Fruit fly (Drosophila melanogaster): ENCODE measurements around the gene CG31997.

CG31997 gene

dm6 chr4:155977-156376 is at the start of gene CG31997:
Gene CG31997 (minus strand): TSS chr4:156060.
- TF ChIP-seq CG17801 (GFP tag; optimal IDR thresholded peaks at IDR 0.05; ENCODE audit: partially characterized antibody): no peak

dm6 chr4:193386-194334 is 37.8 kb upstream of the CG31997 start, which contains the start of gene Abcd1:
Gene Abcd1 (minus strand): TSS chr4:193829.
- TF ChIP-seq CG17801 (GFP tag; optimal IDR thresholded peaks at IDR 0.05; ENCODE audit: partially characterized antibody): peak; percentile 47

dm6 chr4:192540-192939 is 36.7 kb upstream of the CG31997 start:
- TF ChIP-seq CG17801 (GFP tag; optimal IDR thresholded peaks at IDR 0.05; ENCODE audit: partially characterized antibody): no peak

- TF ChIP-seq CG17801 (GFP tag; optimal IDR thresholded peaks at IDR 0.05; ENCODE audit: partially characterized antibody): no peak
Measured at dm6 chr4:183681-184080, 27.8 kb upstream of the CG31997 start.

dm6 chr4:181639-182038 is 25.8 kb upstream of the CG31997 start:
- no peak for TF ChIP-seq CG17801 (GFP tag; optimal IDR thresholded peaks at IDR 0.05; ENCODE audit: partially characterized antibody)

dm6 chr4:180780-181179 is 24.9 kb upstream of the CG31997 start:
- no peak for TF ChIP-seq CG17801 (GFP tag; optimal IDR thresholded peaks at IDR 0.05; ENCODE audit: partially characterized antibody)

- TF ChIP-seq CG17801 (GFP tag; optimal IDR thresholded peaks at IDR 0.05; ENCODE audit: partially characterized antibody): no peak
Measured at dm6 chr4:179920-180261, 24.0 kb upstream of the CG31997 start.

- TF ChIP-seq CG17801 (GFP tag; optimal IDR thresholded peaks at IDR 0.05; ENCODE audit: partially characterized antibody): peak; percentile 3
Measured at dm6 chr4:179062-179919, 23.4 kb upstream of the CG31997 start, which contains the start of gene Arl4. Gene Arl4 (minus strand): TSS chr4:179389.

dm6 chr4:175245-175644 is 19.4 kb upstream of the CG31997 start, which contains the start of gene CG33978:
Gene CG33978 (minus strand): TSS chr4:175639.
- no peak for TF ChIP-seq CG17801 (GFP tag; optimal IDR thresholded peaks at IDR 0.05; ENCODE audit: partially characterized antibody)

- no peak for TF ChIP-seq CG17801 (GFP tag; optimal IDR thresholded peaks at IDR 0.05; ENCODE audit: partially characterized antibody)
Measured at dm6 chr4:174526-174925, 18.7 kb upstream of the CG31997 start.

dm6 chr4:167515-167914 is 11.7 kb upstream of the CG31997 start:
- TF ChIP-seq CG17801 (GFP tag; optimal IDR thresholded peaks at IDR 0.05; ENCODE audit: partially characterized antibody): no peak

- TF ChIP-seq CG17801 (GFP tag; optimal IDR thresholded peaks at IDR 0.05; ENCODE audit: partially characterized antibody): no peak
Measured at dm6 chr4:165159-165558, 9.3 kb upstream of the CG31997 start.

dm6 chr4:150453-150852 is 5.4 kb downstream of the CG31997 start, which contains the start of gene CG32006:
Gene CG32006 (plus strand): TSS chr4:150764.
- no peak for TF ChIP-seq CG17801 (GFP tag; optimal IDR thresholded peaks at IDR 0.05; ENCODE audit: partially characterized antibody)

dm6 chr4:149123-149522 is 6.7 kb downstream of the CG31997 start:
- no peak for TF ChIP-seq CG17801 (GFP tag; optimal IDR thresholded peaks at IDR 0.05; ENCODE audit: partially characterized antibody)

- no peak for TF ChIP-seq CG17801 (GFP tag; optimal IDR thresholded peaks at IDR 0.05; ENCODE audit: partially characterized antibody)
Measured at dm6 chr4:135953-136352, 19.9 kb downstream of the CG31997 start.

Measured in ovary, adult (tissue).